Worm (Caenorhabditis elegans): ENCODE measurements around the gene C36C5.4.

DNA sequence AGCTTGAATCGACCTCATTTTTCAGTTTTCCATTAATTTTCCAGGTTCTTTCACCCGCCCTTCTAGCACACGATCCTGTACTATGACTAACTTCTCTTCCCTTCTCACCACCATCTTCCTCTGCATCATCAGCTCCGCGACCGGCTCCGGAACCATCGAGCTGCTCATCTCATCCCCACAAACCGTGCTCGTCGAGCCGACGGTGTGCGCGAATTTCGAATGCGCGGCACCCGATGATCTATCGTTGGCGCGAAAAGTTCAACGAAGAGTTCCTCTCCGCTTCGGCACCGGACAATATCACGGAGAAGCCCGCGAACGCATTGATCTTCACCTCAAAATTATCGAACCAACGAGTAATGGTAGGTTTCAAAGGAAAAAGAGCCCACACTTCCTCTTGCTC is 43.8 kb downstream of the C36C5.4 start, which contains the start of gene apx-1:
- TF ChIP-seq tbx-11 (GFP tag; IDR thresholded peaks at IDR 0.05), result no peak
- no peak for TF ChIP-seq ama-1 (optimal IDR thresholded peaks at IDR 0.05)
- no peak for TF ChIP-seq hmbx-1 (tag; optimal IDR thresholded peaks at IDR 0.05)
- TF ChIP-seq pes-1 (GFP tag; IDR thresholded peaks at IDR 0.05), result no peak
- no peak for TF ChIP-seq ceh-36 (tag; optimal IDR thresholded peaks at IDR 0.05)

All from whole organism, early embryonic.